Fruit fly (Drosophila melanogaster): ENCODE results near the gene ScsbetaA.
A peak's percentile ranks its signal among the peaks of the same experiment; 100 is the strongest.

dm6 chr3R:8978768-8979167 lies 40.2 kb downstream of the ScsbetaA start:
- TF ChIP-seq Ets98B (GFP tag; IDR thresholded peaks at IDR 0.05) (no peak), CG9948 (tag; optimal IDR thresholded peaks at IDR 0.05) (peak; percentile 46), CG17806 (tag; optimal IDR thresholded peaks at IDR 0.05) (peak; percentile 47), CG13204 (GFP tag; optimal IDR thresholded peaks at IDR 0.05) (peak; percentile 4), CG10348 (GFP tag; IDR thresholded peaks at IDR 0.05) (no peak)
